Worm (Caenorhabditis elegans) whole organism, L2 larva: ENCODE measurements around the gene srz-82.
A peak's percentile ranks its signal among the peaks of the same experiment; 100 is the strongest.

Source experiments
- C34F6.9 ChIP-seq: fragments of 150-350 bp; optimal IDR thresholded peaks from 2 replicates; lab custom pipeline; 2014; ENCODE audit warnings: missing biosample characterization, missing genetic modification characterization
- F13H6.1 ChIP-seq: sonication (generic microtip); optimal IDR thresholded peaks from 2 replicates; lab custom pipeline; 2016; ENCODE audit warnings: missing genetic modification characterization, missing compliant biosample characterization
- R02D3.7 ChIP-seq: fragments of 150-350 bp; optimal IDR thresholded peaks from 2 replicates; lab custom pipeline; 2014; ENCODE audit warnings: missing biosample characterization, missing genetic modification characterization
- Y55F3AM.14 ChIP-seq: fragments of 200-800 bp; sonication (Bioruptor generic); optimal IDR thresholded peaks from 2 replicates; lab custom pipeline; 2018; ENCODE audit warnings: mild to moderate bottlenecking, missing genetic modification characterization, missing compliant biosample characterization
- ZK546.5 ChIP-seq: sonication (generic microtip); optimal IDR thresholded peaks from 2 replicates; lab custom pipeline; 2017; ENCODE audit warnings: missing biosample characterization, missing genetic modification characterization
- alr-1 ChIP-seq: fragments of 150-350 bp; optimal IDR thresholded peaks from 2 replicates; lab custom pipeline; 2014; ENCODE audit warnings: missing biosample characterization, missing genetic modification characterization
- aly-2 ChIP-seq: fragments of 150-350 bp; optimal IDR thresholded peaks from 2 replicates; lab custom pipeline; 2014; ENCODE audit warnings: missing biosample characterization, missing genetic modification characterization
- ceh-16 ChIP-seq: fragments of 150-350 bp; optimal IDR thresholded peaks from 2 replicates; lab custom pipeline; 2014; ENCODE audit warnings: missing biosample characterization, missing genetic modification characterization
- ceh-82 ChIP-seq: fragments of 150-350 bp; optimal IDR thresholded peaks from 2 replicates; lab custom pipeline; 2014; ENCODE audit warnings: missing biosample characterization, missing genetic modification characterization
- crh-2 ChIP-seq: sonication (generic microtip); optimal IDR thresholded peaks from 2 replicates; lab custom pipeline; 2017; ENCODE audit warnings: missing biosample characterization, missing genetic modification characterization
- elt-1 ChIP-seq: fragments of 150-350 bp; optimal IDR thresholded peaks from 2 replicates; lab custom pipeline; 2014; ENCODE audit warnings: missing biosample characterization, missing genetic modification characterization
- fos-1 ChIP-seq: fragments of 150-350 bp; optimal IDR thresholded peaks from 2 replicates; lab custom pipeline; 2014; ENCODE audit warnings: missing biosample characterization, missing genetic modification characterization
- gmeb-1 ChIP-seq: fragments of 150-350 bp; optimal IDR thresholded peaks from 2 replicates; lab custom pipeline; 2014; ENCODE audit warnings: missing biosample characterization, missing genetic modification characterization
- lin-11 ChIP-seq: fragments of 150-350 bp; sonication (generic microtip); optimal IDR thresholded peaks from 2 replicates; lab custom pipeline; 2014; ENCODE audit warnings: missing biosample characterization, missing genetic modification characterization, inconsistent platforms, mixed read lengths
- lin-13 ChIP-seq: fragments of 150-350 bp; optimal IDR thresholded peaks from 2 replicates; lab custom pipeline; 2014; ENCODE audit warnings: missing biosample characterization, missing genetic modification reagents, missing genetic modification characterization
- lin-39 ChIP-seq: fragments of 150-350 bp; optimal IDR thresholded peaks from 2 replicates; lab custom pipeline; 2014; ENCODE audit warnings: missing biosample characterization, missing genetic modification reagents, missing genetic modification characterization
- lsy-2 ChIP-seq, 2 experiments: fragments of 150-350 bp in 1 of 2; sonication (generic microtip) in 1 of 2; optimal IDR thresholded peaks; 2 replicates each; lab custom pipeline; 2014 to 2017; ENCODE audit warnings: missing biosample characterization in 2 of 2, missing genetic modification characterization in 2 of 2
- mdl-1 ChIP-seq, 2 experiments: fragments of 150-350 bp in 1 of 2; sonication (generic microtip) in 1 of 2; optimal IDR thresholded peaks; 2 replicates each; lab custom pipeline; 2017; ENCODE audit warnings: missing biosample characterization in 2 of 2, missing genetic modification characterization in 2 of 2
- nhr-10 ChIP-seq: sonication (generic microtip); optimal IDR thresholded peaks from 2 replicates; lab custom pipeline; 2017; ENCODE audit warnings: missing biosample characterization, missing genetic modification characterization
- nhr-11 ChIP-seq: fragments of 150-350 bp; optimal IDR thresholded peaks from 2 replicates; lab custom pipeline; 2014; ENCODE audit warnings: missing biosample characterization, missing genetic modification characterization
- nhr-12 ChIP-seq: fragments of 150-350 bp; optimal IDR thresholded peaks from 2 replicates; lab custom pipeline; 2014; ENCODE audit warnings: missing biosample characterization, missing genetic modification characterization
- nhr-129 ChIP-seq: fragments of 150-350 bp; optimal IDR thresholded peaks from 2 replicates; lab custom pipeline; 2014; ENCODE audit warnings: missing biosample characterization, missing genetic modification characterization
- nhr-237 ChIP-seq: fragments of 150-350 bp; optimal IDR thresholded peaks from 2 replicates; lab custom pipeline; 2014; ENCODE audit warnings: missing biosample characterization, missing genetic modification characterization
- nhr-25 ChIP-seq: fragments of 150-350 bp; sonication (generic microtip); optimal IDR thresholded peaks from 3 replicates; lab custom pipeline; 2014; ENCODE audit warnings: missing biosample characterization, missing genetic modification characterization
- nhr-77 ChIP-seq: fragments of 150-350 bp; optimal IDR thresholded peaks from 2 replicates; lab custom pipeline; 2014; ENCODE audit warnings: missing biosample characterization, missing genetic modification characterization
- peb-1 ChIP-seq: fragments of 150-350 bp; optimal IDR thresholded peaks from 2 replicates; lab custom pipeline; 2014; ENCODE audit warnings: missing biosample characterization, missing genetic modification characterization
- sem-4 ChIP-seq: fragments of 150-350 bp; optimal IDR thresholded peaks from 2 replicates; lab custom pipeline; 2014; ENCODE audit warnings: missing biosample characterization, missing genetic modification reagents, missing genetic modification characterization
- skn-1 ChIP-seq: sonication (generic microtip); optimal IDR thresholded peaks from 2 replicates; lab custom pipeline; 2017; ENCODE audit warnings: missing biosample characterization, missing genetic modification characterization
- snpc-4 ChIP-seq: fragments of 150-350 bp; optimal IDR thresholded peaks from 2 replicates; lab custom pipeline; 2014; ENCODE audit warnings: missing biosample characterization, missing genetic modification characterization
- unc-39 ChIP-seq: fragments of 150-350 bp; optimal IDR thresholded peaks from 2 replicates; lab custom pipeline; 2014; ENCODE audit warnings: missing biosample characterization, missing genetic modification characterization
- unc-55 ChIP-seq: fragments of 150-350 bp; sonication (generic microtip); optimal IDR thresholded peaks from 3 replicates; lab custom pipeline; 2014; ENCODE audit warnings: missing biosample characterization, missing genetic modification reagents, missing genetic modification characterization
- unc-62 ChIP-seq: fragments of 150-350 bp; optimal IDR thresholded peaks from 2 replicates; lab custom pipeline; 2014; ENCODE audit warnings: missing biosample characterization, missing genetic modification reagents, missing genetic modification characterization
- ztf-11 ChIP-seq: sonication (generic microtip); optimal IDR thresholded peaks from 2 replicates; lab custom pipeline; 2017; ENCODE audit warnings: missing biosample characterization, missing genetic modification characterization
- ztf-4 ChIP-seq: fragments of 150-350 bp; optimal IDR thresholded peaks from 2 replicates; lab custom pipeline; 2014; ENCODE audit warnings: missing biosample characterization, missing genetic modification characterization

Gene srz-82

DNA sequence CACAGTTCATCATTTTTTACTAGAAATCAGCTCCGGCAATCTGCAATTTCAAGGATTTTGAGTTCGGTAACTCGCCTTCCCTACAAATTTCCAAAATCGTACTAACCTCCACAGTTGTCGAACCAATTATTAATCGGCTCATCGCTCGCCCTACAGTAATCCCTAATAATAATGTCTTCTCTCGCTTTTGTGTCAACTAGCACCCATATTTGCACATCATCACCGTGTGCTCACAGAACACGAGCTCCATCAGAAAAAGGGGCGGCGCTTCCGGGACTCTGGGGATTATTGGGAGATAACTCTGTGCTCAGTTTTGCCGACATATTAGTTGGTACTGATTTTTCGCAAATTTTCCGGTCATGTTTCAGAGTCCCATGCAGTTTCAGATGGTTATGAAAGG lies 15.2 kb downstream of the srz-82 start, which contains the start of gene ceh-53:
Gene ceh-53 (plus strand): TSS at position 301 of the 400 bp plus-strand sequence.
- TF ChIP-seq ztf-4 (tag; lab: Kevin White, UChicago) (no peak), nhr-12 (tag; lab: Kevin White, UChicago) (no peak), Y55F3AM.14 (no peak), C34F6.9 (tag; lab: Kevin White, UChicago) (no peak), nhr-129 (tag; lab: Kevin White, UChicago) (no peak), lin-39 (tag; lab: Kevin White, UChicago) (no peak), nhr-11 (no peak), unc-39 (no peak), skn-1 (tag; lab: Kevin White, UChicago) (no peak), unc-62 (GFP tag; lab: Kevin White, UChicago) (no peak), crh-2 (tag; lab: Kevin White, UChicago) (no peak), fos-1 (no peak), peb-1 (tag; lab: Kevin White, UChicago) (no peak), alr-1 (no peak), lin-13 (GFP tag; lab: Kevin White, UChicago) (no peak), F13H6.1 (tag; lab: Kevin White, UChicago) (no peak)

DNA sequence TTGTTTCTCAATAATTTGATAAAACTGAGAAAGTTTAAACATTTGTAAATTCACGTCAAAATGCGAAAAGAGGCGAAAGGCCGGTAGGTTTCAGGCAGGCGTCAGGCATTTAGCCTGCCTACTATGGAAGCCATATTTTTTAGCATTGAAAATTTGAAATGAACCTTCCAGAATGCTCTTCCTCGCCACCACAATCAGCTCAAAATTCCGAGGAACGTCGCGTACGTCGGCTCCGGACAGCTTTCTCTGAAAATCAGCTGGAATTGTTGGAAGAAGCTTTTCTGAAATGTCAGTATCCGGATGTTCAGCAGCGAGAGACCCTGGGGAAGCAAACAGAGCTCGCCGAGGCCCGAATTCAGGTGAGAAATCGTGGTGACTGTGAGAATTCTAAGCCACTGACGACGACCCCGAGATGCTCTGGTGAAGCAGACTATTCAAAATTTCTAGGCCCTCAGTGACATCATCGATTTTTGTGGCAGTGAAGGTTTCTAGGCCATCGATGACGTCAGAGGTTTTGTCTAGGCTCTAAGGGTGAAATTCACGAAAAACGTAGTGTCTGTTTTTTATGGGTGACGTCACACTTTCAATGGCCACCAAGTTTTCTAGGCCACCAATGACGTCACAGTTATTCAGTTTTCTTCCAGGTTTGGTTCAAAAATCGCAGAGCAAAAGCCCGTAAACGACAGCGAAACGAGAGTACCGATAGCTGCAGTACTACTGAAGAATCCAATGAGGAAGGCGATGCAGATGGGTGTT lies 19.5 kb downstream of the srz-82 start:
- no peak for TF ChIP-seq ZK546.5
- no peak for TF ChIP-seq skn-1 (tag; lab: Kevin White, UChicago)
- no peak for TF ChIP-seq nhr-129 (tag; lab: Kevin White, UChicago)
- TF ChIP-seq nhr-237 (tag; lab: Kevin White, UChicago) = no peak
- TF ChIP-seq ceh-82 = no peak
- TF ChIP-seq nhr-10 (tag; lab: Kevin White, UChicago) = no peak
- TF ChIP-seq ztf-4 (tag; lab: Kevin White, UChicago) = no peak

- no peak for TF ChIP-seq nhr-237 (tag; lab: Kevin White, UChicago)
- TF ChIP-seq sem-4 (tag; lab: Kevin White, UChicago) = no peak
- TF ChIP-seq snpc-4 (tag; lab: Kevin White, UChicago) = no peak
- TF ChIP-seq ceh-82 = no peak
- TF ChIP-seq unc-55 (GFP tag; lab: Kevin White, UChicago) = no peak
- no peak for TF ChIP-seq lin-39 (tag; lab: Kevin White, UChicago)
- TF ChIP-seq mdl-1 (tag; optimal IDR thresholded peaks at IDR 0.05; lab: Kevin White, UChicago) = no peak
- no peak for TF ChIP-seq aly-2
- no peak for TF ChIP-seq nhr-25
- no peak for TF ChIP-seq gmeb-1 (tag; lab: Kevin White, UChicago)
- TF ChIP-seq nhr-77 (tag; lab: Kevin White, UChicago) = no peak
- TF ChIP-seq nhr-12 (tag; lab: Kevin White, UChicago) = no peak
- no peak for TF ChIP-seq ceh-16 (tag; lab: Kevin White, UChicago)
- no peak for TF ChIP-seq ztf-11 (tag; lab: Kevin White, UChicago)
- no peak for TF ChIP-seq skn-1 (tag; lab: Kevin White, UChicago)
- no peak for TF ChIP-seq unc-39
- no peak for TF ChIP-seq R02D3.7 (tag; lab: Kevin White, UChicago)
These were observed 21.4 kb downstream of the srz-82 start, which contains the start of gene srz-83 for ce11 chrIV:3504144-3504543. Gene srz-83, plus strand, starts transcription at chrIV:3504444.

DNA sequence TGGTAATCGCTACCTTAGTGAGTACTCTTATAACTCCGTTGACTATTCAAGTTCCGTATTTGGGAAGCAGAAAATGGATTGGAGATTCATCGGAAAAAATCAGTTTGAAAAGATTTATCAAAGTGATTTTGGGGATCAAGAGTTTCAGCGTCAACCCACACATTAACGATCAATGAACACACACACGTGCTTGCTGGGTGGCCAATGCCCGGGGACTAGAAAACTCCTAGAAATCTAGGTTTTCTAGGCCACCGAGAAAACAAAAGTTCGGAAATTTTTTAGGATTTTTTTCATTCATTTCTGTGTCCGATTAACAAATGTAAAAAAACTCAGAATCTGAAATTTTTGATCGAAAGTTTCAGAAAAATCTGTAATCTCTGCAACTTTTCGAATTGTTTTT lies 23.2 kb downstream of the srz-82 start:
- TF ChIP-seq elt-1 (tag; lab: Kevin White, UChicago) = no peak
- TF ChIP-seq lsy-2 (tag; optimal IDR thresholded peaks at IDR 0.05; lab: Kevin White, UChicago) = peak in 1 of 2 experiments; percentile 5

- TF ChIP-seq ceh-16 (tag; lab: Kevin White, UChicago) = no peak
- TF ChIP-seq Y55F3AM.14 = no peak
- no peak for TF ChIP-seq nhr-10 (tag; lab: Kevin White, UChicago)
- TF ChIP-seq sem-4 (tag; lab: Kevin White, UChicago) = no peak
- no peak for TF ChIP-seq nhr-237 (tag; lab: Kevin White, UChicago)
- TF ChIP-seq lin-13 (GFP tag; lab: Kevin White, UChicago) = no peak
- no peak for TF ChIP-seq lin-11 (tag; lab: Kevin White, UChicago)
- no peak for TF ChIP-seq ztf-4 (tag; lab: Kevin White, UChicago)
- TF ChIP-seq mdl-1 (tag; optimal IDR thresholded peaks at IDR 0.05; lab: Kevin White, UChicago) = no peak
These were observed 26.9 kb downstream of the srz-82 start, which contains the start of gene ced-10 for ce11 chrIV:3509477-3510063. Gene ced-10, minus strand, starts transcription at chrIV:3509527.
